Worm (Caenorhabditis elegans): Measurements from ENCODE around the gene Y39F10A.3.

Y39F10A.3 gene

ce11 chrII:799700-800099, 16.9 kb upstream of the Y39F10A.3 start, which contains the start of gene F46F5.14:
TSS of gene F46F5.14 (plus strand) at chrII:800000.
- TF ChIP-seq nhr-25 (tag; optimal IDR thresholded peaks at IDR 0.05) = no peak
- TF ChIP-seq F13H6.1 (tag; optimal IDR thresholded peaks at IDR 0.05) = no peak

DNA sequence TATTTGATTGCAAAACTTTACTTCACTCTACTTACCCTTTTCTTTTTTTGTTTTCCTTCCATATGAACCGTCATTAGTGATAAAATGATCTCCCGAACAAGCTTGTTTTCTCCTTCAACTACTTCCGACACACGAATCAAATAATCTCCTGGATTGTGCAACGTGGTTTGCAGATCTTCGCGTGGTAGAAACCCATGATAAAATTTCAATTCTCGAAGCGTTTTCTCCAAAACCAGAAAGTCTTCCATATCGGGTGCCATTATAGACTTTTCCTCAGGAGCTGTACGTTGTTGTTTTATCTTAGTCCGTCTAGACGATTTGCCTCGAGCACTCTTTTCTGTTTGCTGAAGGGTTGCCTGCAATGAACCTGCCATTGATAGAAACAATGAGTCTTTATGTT, 14.6 kb upstream of the Y39F10A.3 start:
- TF ChIP-seq crh-2 (tag; optimal IDR thresholded peaks at IDR 0.05) (no peak), nhr-237 (tag; optimal IDR thresholded peaks at IDR 0.05) (no peak), nhr-23 (tag; optimal IDR thresholded peaks at IDR 0.05) (no peak), nhr-77 (tag; optimal IDR thresholded peaks at IDR 0.05) (no peak), egl-27 (tag; optimal IDR thresholded peaks at IDR 0.05) (no peak), alr-1 (tag; optimal IDR thresholded peaks at IDR 0.05) (no peak), nhr-11 (tag; optimal IDR thresholded peaks at IDR 0.05) (no peak), sem-4 (tag; optimal IDR thresholded peaks at IDR 0.05) (no peak), snpc-4 (tag; optimal IDR thresholded peaks at IDR 0.05) (no peak), gmeb-1 (tag; optimal IDR thresholded peaks at IDR 0.05) (no peak), elt-3 (tag; optimal IDR thresholded peaks at IDR 0.05) (no peak)

DNA sequence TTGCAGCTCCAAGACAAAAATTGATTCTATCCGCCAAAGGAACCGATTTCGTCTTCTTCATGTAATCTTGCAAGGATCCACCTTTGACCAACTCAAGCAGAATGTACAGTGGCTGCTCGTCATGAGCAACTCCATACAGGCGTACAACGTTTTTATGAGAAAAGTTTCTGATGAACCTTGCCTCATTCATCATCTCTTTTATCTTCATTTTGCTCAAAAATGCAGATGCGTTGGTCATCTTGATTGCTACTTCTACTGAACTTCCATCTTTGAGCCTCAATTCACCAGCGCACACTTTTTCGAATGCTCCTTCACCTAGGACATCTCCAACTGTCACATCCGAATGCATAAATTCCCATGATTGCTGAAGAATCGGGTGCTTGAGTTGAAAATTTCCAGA, 14.1 kb upstream of the Y39F10A.3 start:
- TF ChIP-seq unc-39 (tag; optimal IDR thresholded peaks at IDR 0.05) = no peak
- TF ChIP-seq dmd-4 (tag; optimal IDR thresholded peaks at IDR 0.05) = no peak
- no peak for TF ChIP-seq R02D3.7 (tag; optimal IDR thresholded peaks at IDR 0.05)
- TF ChIP-seq skn-1 (tag; optimal IDR thresholded peaks at IDR 0.05) = no peak
- no peak for TF ChIP-seq ama-1 (optimal IDR thresholded peaks at IDR 0.05)
- TF ChIP-seq sma-3 (GFP tag; optimal IDR thresholded peaks at IDR 0.05) = no peak
- TF ChIP-seq lin-11 (tag; optimal IDR thresholded peaks at IDR 0.05) = no peak
- TF ChIP-seq aly-2 (tag; optimal IDR thresholded peaks at IDR 0.05) = no peak
- TF ChIP-seq nhr-77 (tag; optimal IDR thresholded peaks at IDR 0.05) = no peak
- TF ChIP-seq ztf-11 (tag; optimal IDR thresholded peaks at IDR 0.05) = no peak
- no peak for TF ChIP-seq nhr-23 (tag; optimal IDR thresholded peaks at IDR 0.05)
- TF ChIP-seq sma-9 (GFP tag; optimal IDR thresholded peaks at IDR 0.05) = no peak
- no peak for TF ChIP-seq sma-9 (tag; optimal IDR thresholded peaks at IDR 0.05)
- no peak for TF ChIP-seq ceh-16 (tag; optimal IDR thresholded peaks at IDR 0.05)
- TF ChIP-seq ztf-4 (tag; optimal IDR thresholded peaks at IDR 0.05) = no peak
- no peak for TF ChIP-seq nhr-6 (tag; optimal IDR thresholded peaks at IDR 0.05)
- no peak for TF ChIP-seq mab-5 (tag; optimal IDR thresholded peaks at IDR 0.05)
- TF ChIP-seq sem-4 (tag; optimal IDR thresholded peaks at IDR 0.05) = no peak
- no peak for TF ChIP-seq lsy-2 (tag; optimal IDR thresholded peaks at IDR 0.05)
- no peak for TF ChIP-seq nhr-237 (tag; optimal IDR thresholded peaks at IDR 0.05)

- TF ChIP-seq ceh-82 (tag; optimal IDR thresholded peaks at IDR 0.05) (no peak), lin-13 (GFP tag; optimal IDR thresholded peaks at IDR 0.05) (no peak), nhr-237 (tag; optimal IDR thresholded peaks at IDR 0.05) (no peak), lsy-2 (tag; optimal IDR thresholded peaks at IDR 0.05) (no peak), mdl-1 (tag; optimal IDR thresholded peaks at IDR 0.05) (no peak), nhr-25 (tag; optimal IDR thresholded peaks at IDR 0.05) (no peak), skn-1 (tag; optimal IDR thresholded peaks at IDR 0.05) (no peak), nhr-6 (tag; optimal IDR thresholded peaks at IDR 0.05) (no peak), sem-4 (tag; optimal IDR thresholded peaks at IDR 0.05) (no peak), blmp-1 (tag; optimal IDR thresholded peaks at IDR 0.05; ENCODE audit: insufficient read depth) (no peak), crh-2 (tag; optimal IDR thresholded peaks at IDR 0.05) (no peak), gmeb-1 (tag; optimal IDR thresholded peaks at IDR 0.05) (no peak), ztf-11 (tag; optimal IDR thresholded peaks at IDR 0.05) (no peak), ztf-4 (tag; optimal IDR thresholded peaks at IDR 0.05) (no peak), ZK546.5 (tag; optimal IDR thresholded peaks at IDR 0.05) (no peak), alr-1 (tag; optimal IDR thresholded peaks at IDR 0.05) (no peak), mab-5 (tag; optimal IDR thresholded peaks at IDR 0.05) (no peak), Y55F3AM.14 (GFP tag; optimal IDR thresholded peaks at IDR 0.05) (no peak)
These were observed 9.0 kb upstream of the Y39F10A.3 start, which contains the start of gene F46F5.1 for ce11 chrII:791828-792227. TSS of gene F46F5.1 (minus strand) at chrII:791928.

ce11 chrII:788139-788538, 5.3 kb upstream of the Y39F10A.3 start, which contains the start of gene F46F5.15:
TSS of gene F46F5.15 (plus strand) at chrII:788439.
- TF ChIP-seq sma-9 (GFP tag; optimal IDR thresholded peaks at IDR 0.05) (no peak), sma-9 (tag; optimal IDR thresholded peaks at IDR 0.05) (no peak), skn-1 (tag; optimal IDR thresholded peaks at IDR 0.05) (no peak)
